Worm (Caenorhabditis elegans) whole organism, early embryonic: ENCODE results near the gene T01G6.10.

ENCODE experiments used
- B0310.2 ChIP-seq: sonication (generic microtip); optimal IDR thresholded peaks from 2 replicates; lab custom pipeline; 2016; ENCODE audit warnings: mild to moderate bottlenecking, missing genetic modification characterization, missing compliant biosample characterization
- F13C5.2 ChIP-seq: sonication (generic microtip); optimal IDR thresholded peaks from 2 replicates; lab custom pipeline; 2017; ENCODE audit warnings: mild to moderate bottlenecking, missing genetic modification characterization, inconsistent platforms, missing compliant biosample characterization
- aly-1 ChIP-seq: sonication (generic microtip); optimal IDR thresholded peaks from 2 replicates; lab custom pipeline; 2016; ENCODE audit warnings: missing genetic modification characterization, missing compliant biosample characterization
- ama-1 ChIP-seq: fragments of 150-350 bp; optimal IDR thresholded peaks from 2 replicates; lab custom pipeline; 2014
- ceh-13 ChIP-seq: fragments of 200-800 bp; sonication (Bioruptor generic); optimal IDR thresholded peaks from 2 replicates; lab custom pipeline; 2018; ENCODE audit warnings: mild to moderate bottlenecking, missing genetic modification characterization, missing compliant biosample characterization
- ceh-36 ChIP-seq: sonication (generic microtip); optimal IDR thresholded peaks from 2 replicates; lab custom pipeline; 2016; ENCODE audit warnings: missing genetic modification characterization, inconsistent platforms, missing compliant biosample characterization
- ets-7 ChIP-seq: sonication (generic microtip); optimal IDR thresholded peaks from 2 replicates; lab custom pipeline; 2016; ENCODE audit warnings: missing genotype, missing genetic modification characterization, missing compliant biosample characterization
- flt-1 ChIP-seq: fragments of 200-800 bp; sonication (Bioruptor generic); IDR thresholded peaks from 2 replicates; pipeline ENCODE4 v1.3.6; 2022; ENCODE audit warnings: missing genetic modification characterization, missing compliant biosample characterization
- hmbx-1 ChIP-seq: sonication (generic microtip); optimal IDR thresholded peaks from 2 replicates; lab custom pipeline; 2016; ENCODE audit warnings: mild to moderate bottlenecking, missing genetic modification characterization, missing compliant biosample characterization
- hmg-4 ChIP-seq: fragments of 200-800 bp; sonication (Bioruptor generic); optimal IDR thresholded peaks from 2 replicates; lab custom pipeline; 2018; ENCODE audit warnings: mild to moderate bottlenecking, missing genetic modification characterization, missing compliant biosample characterization
- hnd-1 ChIP-seq: sonication (generic microtip); optimal IDR thresholded peaks from 2 replicates; lab custom pipeline; 2016; ENCODE audit warnings: missing genetic modification characterization, missing compliant biosample characterization
- pes-1 ChIP-seq: fragments of 200-800 bp; sonication (Bioruptor generic); IDR thresholded peaks from 2 replicates; pipeline ENCODE4 v1.3.6; 2022; ENCODE audit warnings: missing genetic modification reagents, missing genetic modification characterization, missing compliant biosample characterization
- scrt-1 ChIP-seq: fragments of 200-800 bp; sonication (Bioruptor generic); IDR thresholded peaks from 2 replicates; pipeline ENCODE4 v1.3.6; 2022; ENCODE audit warnings: missing genetic modification characterization, missing compliant biosample characterization
- sea-1 ChIP-seq: fragments of 200-800 bp; sonication (Bioruptor generic); conservative IDR thresholded peaks from 2 replicates; pipeline ENCODE4 v1.3.6; 2022; ENCODE audit warnings: missing genetic modification characterization, missing compliant biosample characterization
- tbx-11 ChIP-seq: fragments of 200-800 bp; sonication (Bioruptor generic); IDR thresholded peaks from 2 replicates; pipeline ENCODE4 v1.3.6; 2022; ENCODE audit warnings: missing genetic modification characterization, missing compliant biosample characterization
- tbx-37 ChIP-seq: fragments of 200-800 bp; sonication (Bioruptor generic); conservative IDR thresholded peaks from 2 replicates; pipeline ENCODE4 v1.3.6; 2022; ENCODE audit warnings: missing genetic modification reagents, missing genetic modification characterization, missing compliant biosample characterization
- tra-4 ChIP-seq: sonication (generic microtip); optimal IDR thresholded peaks from 2 replicates; lab custom pipeline; 2017; ENCODE audit warnings: missing genetic modification characterization, missing compliant biosample characterization

Gene T01G6.10

ce11 chrV:486684-487083, 16.3 kb downstream of the T01G6.10 start, which contains the start of gene nhr-211:
Gene nhr-211, plus strand, starts transcription at chrV:486984.
- TF ChIP-seq ceh-13 (GFP tag; lab: Kevin White, UChicago) (no peak), tbx-11 (GFP tag; lab: Robert Waterston, UW) (no peak), aly-1 (tag; lab: Kevin White, UChicago) (no peak), flt-1 (GFP tag; lab: Robert Waterston, UW) (no peak), pes-1 (GFP tag; lab: Robert Waterston, UW) (no peak), F13C5.2 (tag; lab: Kevin White, UChicago) (no peak)

DNA sequence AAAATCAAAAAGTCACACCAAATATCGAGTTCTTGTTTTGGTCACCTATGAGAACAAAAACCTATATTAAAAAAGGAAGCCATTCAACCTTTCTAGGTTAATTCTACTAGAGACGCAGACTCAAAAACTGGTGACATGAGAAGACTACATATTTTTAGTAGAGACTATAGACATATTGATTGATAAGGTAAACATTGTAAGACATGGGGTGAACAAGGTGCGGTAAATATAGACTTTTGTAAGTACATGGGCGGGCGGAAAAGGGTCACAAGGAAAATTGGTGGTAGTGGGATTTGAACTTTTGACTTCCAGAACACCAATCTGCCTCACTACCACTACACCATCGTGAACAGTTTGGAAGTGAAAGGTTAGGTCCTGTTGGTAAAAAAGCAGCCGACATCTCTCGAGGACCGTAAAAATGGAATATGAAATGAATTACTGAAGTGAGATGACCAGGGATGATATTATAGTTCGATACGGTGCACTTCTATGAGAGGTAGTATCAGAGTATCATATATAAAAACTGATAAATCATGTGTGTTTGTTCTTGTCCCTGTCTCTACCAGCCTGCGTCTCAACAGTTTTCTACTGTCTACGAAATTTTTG, 18.6 kb downstream of the T01G6.10 start, which contains the start of gene nhr-212:
Gene nhr-212 (plus strand): TSS at position 573 of the 606 bp plus-strand sequence.
- TF ChIP-seq ets-7 (no peak), sea-1 (GFP tag; lab: Robert Waterston, UW) (no peak), F13C5.2 (tag; lab: Kevin White, UChicago) (no peak), tra-4 (tag; lab: Kevin White, UChicago) (no peak), flt-1 (GFP tag; lab: Robert Waterston, UW) (no peak), ceh-13 (GFP tag; lab: Kevin White, UChicago) (no peak), ceh-36 (tag; lab: Kevin White, UChicago) (no peak), hmbx-1 (no peak), B0310.2 (tag; lab: Kevin White, UChicago) (no peak), ama-1 (lab: Kevin White, UChicago) (no peak)

DNA sequence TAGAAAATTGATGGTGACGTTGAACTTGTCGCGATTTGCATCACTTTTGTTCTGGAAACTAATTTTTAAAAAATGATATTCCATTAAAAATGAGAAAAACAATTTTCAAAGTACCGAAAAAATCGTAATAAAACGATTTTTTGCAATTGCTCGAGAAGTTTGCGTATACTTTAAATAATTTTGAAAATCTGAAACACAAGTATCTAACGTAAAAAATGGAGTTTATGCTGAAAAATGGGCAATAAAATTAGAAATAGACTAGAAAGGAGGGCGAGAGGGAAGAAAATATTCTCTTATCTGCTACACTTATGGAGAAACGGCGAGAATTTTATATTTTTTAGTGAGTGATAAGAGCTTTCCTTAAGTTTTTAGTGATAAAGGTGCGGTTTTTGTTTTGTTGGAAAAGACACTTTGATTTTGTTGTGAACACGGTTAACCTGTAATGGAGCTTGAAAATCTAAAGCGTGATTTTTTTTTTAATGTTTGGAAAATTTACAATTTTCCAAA, 19.7 kb downstream of the T01G6.10 start, which contains the start of gene nhr-130:
Gene nhr-130 (minus strand): TSS at position 51 of the 507 bp plus-strand sequence.
- TF ChIP-seq scrt-1, result no peak
- no peak for TF ChIP-seq ets-7
- no peak for TF ChIP-seq ceh-13 (GFP tag; lab: Kevin White, UChicago)
- no peak for TF ChIP-seq F13C5.2 (tag; lab: Kevin White, UChicago)
- no peak for TF ChIP-seq tbx-37
- TF ChIP-seq ama-1 (lab: Kevin White, UChicago), result no peak
- TF ChIP-seq pes-1 (GFP tag; lab: Robert Waterston, UW), result no peak
- no peak for TF ChIP-seq sea-1 (GFP tag; lab: Robert Waterston, UW)
- no peak for TF ChIP-seq hmg-4
- no peak for TF ChIP-seq tra-4 (tag; lab: Kevin White, UChicago)
- TF ChIP-seq tbx-11 (GFP tag; lab: Robert Waterston, UW), result no peak
- TF ChIP-seq ceh-36 (tag; lab: Kevin White, UChicago), result no peak
- no peak for TF ChIP-seq flt-1 (GFP tag; lab: Robert Waterston, UW)
- no peak for TF ChIP-seq B0310.2 (tag; lab: Kevin White, UChicago)
- TF ChIP-seq hnd-1, result no peak
- no peak for TF ChIP-seq hmbx-1
- TF ChIP-seq aly-1 (tag; lab: Kevin White, UChicago), result no peak

DNA sequence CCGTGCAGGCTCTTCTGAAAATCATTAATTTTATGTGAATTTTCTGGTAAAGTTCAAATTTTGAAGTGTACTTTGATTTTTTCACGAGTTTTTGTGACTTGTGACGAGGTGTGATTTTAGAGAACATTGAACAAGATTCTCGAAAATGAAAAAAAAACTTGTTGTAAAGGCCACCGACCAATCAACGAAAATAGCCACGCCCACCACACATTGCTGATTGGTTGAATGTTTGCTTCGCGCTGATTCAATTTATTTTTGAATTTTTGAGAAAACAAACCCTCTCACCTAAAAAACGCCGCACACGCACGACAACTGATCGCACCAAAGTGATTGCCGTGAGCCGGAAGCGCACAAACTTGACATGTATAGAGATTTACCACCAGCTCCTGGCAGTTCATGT, 20.2 kb downstream of the T01G6.10 start:
- TF ChIP-seq hnd-1 (no peak), aly-1 (tag; lab: Kevin White, UChicago) (no peak), tra-4 (tag; lab: Kevin White, UChicago) (no peak), tbx-37 (no peak), ets-7 (no peak), ama-1 (lab: Kevin White, UChicago) (no peak), F13C5.2 (tag; lab: Kevin White, UChicago) (no peak), scrt-1 (no peak), pes-1 (GFP tag; lab: Robert Waterston, UW) (no peak)

- no peak for TF ChIP-seq ceh-36 (tag; lab: Kevin White, UChicago)
- no peak for TF ChIP-seq ets-7
Measured at ce11 chrV:479046-479445, 24.0 kb downstream of the T01G6.10 start.

- TF ChIP-seq ets-7, result no peak
- no peak for TF ChIP-seq hmbx-1
- TF ChIP-seq ceh-13 (GFP tag; lab: Kevin White, UChicago), result no peak
- TF ChIP-seq flt-1 (GFP tag; lab: Robert Waterston, UW), result no peak
- no peak for TF ChIP-seq hmg-4
- no peak for TF ChIP-seq scrt-1
- TF ChIP-seq tbx-11 (GFP tag; lab: Robert Waterston, UW), result no peak
- no peak for TF ChIP-seq ceh-36 (tag; lab: Kevin White, UChicago)
- no peak for TF ChIP-seq sea-1 (GFP tag; lab: Robert Waterston, UW)
- no peak for TF ChIP-seq tbx-37
- TF ChIP-seq ama-1 (lab: Kevin White, UChicago), result no peak
- TF ChIP-seq F13C5.2 (tag; lab: Kevin White, UChicago), result no peak
- no peak for TF ChIP-seq B0310.2 (tag; lab: Kevin White, UChicago)
- TF ChIP-seq tra-4 (tag; lab: Kevin White, UChicago), result no peak
- no peak for TF ChIP-seq pes-1 (GFP tag; lab: Robert Waterston, UW)
Measured at ce11 chrV:477664-478212, 25.3 kb downstream of the T01G6.10 start, which contains the start of gene nhr-55. Gene nhr-55, plus strand, starts transcription at chrV:478162.

- TF ChIP-seq tbx-37, result no peak
- no peak for TF ChIP-seq ceh-13 (GFP tag; lab: Kevin White, UChicago)
- TF ChIP-seq ceh-36 (tag; lab: Kevin White, UChicago), result no peak
- no peak for TF ChIP-seq pes-1 (GFP tag; lab: Robert Waterston, UW)
- no peak for TF ChIP-seq aly-1 (tag; lab: Kevin White, UChicago)
- no peak for TF ChIP-seq flt-1 (GFP tag; lab: Robert Waterston, UW)
- no peak for TF ChIP-seq hmg-4
- TF ChIP-seq tra-4 (tag; lab: Kevin White, UChicago), result no peak
- TF ChIP-seq B0310.2 (tag; lab: Kevin White, UChicago), result no peak
- no peak for TF ChIP-seq hnd-1
- TF ChIP-seq F13C5.2 (tag; lab: Kevin White, UChicago), result no peak
- TF ChIP-seq scrt-1, result no peak
- no peak for TF ChIP-seq tbx-11 (GFP tag; lab: Robert Waterston, UW)
Measured at ce11 chrV:474516-474915, 28.5 kb downstream of the T01G6.10 start, which contains the start of gene nhr-99. Gene nhr-99, plus strand, starts transcription at chrV:474778.
